Fruit fly (Drosophila melanogaster) S2 (cell line): ENCODE results near the gene Tre1.

Experiments
- CG8478 ChIP-seq: fragments of >200 bp; optimal IDR thresholded peaks from 2 replicates; lab custom pipeline; 2018
- CTCF ChIP-seq, 2 experiments: fragments of >200 bp; optimal IDR thresholded peaks; 2 replicates each; lab custom pipeline; 2018

DNA sequence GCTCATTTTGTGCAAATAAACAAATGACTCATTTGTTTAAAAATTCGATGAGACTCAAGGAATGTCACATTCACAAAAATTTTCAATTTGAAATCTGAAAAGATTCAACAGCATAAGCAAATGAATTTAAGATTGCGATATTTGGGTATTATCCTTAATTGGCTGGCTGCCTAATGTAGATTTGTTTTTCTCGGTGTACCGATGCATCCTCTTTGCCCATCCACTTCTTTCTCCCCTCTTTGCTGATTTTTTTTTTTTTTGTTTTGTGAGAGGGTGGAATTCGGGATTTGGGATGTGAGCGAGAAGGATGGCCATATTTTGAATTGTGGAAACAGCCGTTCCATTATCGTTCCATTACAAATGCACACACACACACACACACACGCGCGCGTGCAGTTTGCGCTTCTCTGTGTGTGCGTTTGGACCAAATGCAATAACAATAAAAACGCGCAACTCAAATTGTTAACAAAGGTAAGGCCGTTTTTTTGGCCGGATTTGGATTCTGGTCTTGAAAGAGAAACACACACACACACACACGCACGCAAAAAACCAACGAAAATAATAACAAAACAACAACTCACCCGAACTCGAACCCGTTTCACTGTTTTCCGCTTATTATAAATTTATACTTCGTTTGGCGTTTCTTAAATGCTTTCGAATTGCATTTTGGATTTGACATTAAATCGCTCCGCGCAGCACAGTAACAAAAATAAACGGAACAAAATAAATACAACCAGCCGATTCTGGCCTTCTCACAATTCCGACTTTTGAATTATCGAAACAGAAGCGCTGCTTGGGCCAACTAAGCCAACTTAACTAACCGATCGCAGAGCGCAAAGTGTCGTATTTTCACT, 471 bp downstream of the Tre1 start:
- no peak for TF ChIP-seq CTCF (optimal IDR thresholded peaks at IDR 0.05; lab: Kevin White, UChicago)
- TF ChIP-seq CG8478 (lab: Kevin White, UChicago), result no peak
